Worm (Caenorhabditis elegans): ENCODE results near the gene exos-9.

Gene exos-9

ce11 chrIII:7197973-7198372 lies at the start of gene exos-9:
Gene exos-9, minus strand, starts transcription at chrIII:7198073.
- TF ChIP-seq attf-4 (tag; optimal IDR thresholded peaks at IDR 0.05) (no peak), aha-1 (tag) (peak; percentile 31), zip-2 (tag; optimal IDR thresholded peaks at IDR 0.05) (no peak), unc-39 (tag; optimal IDR thresholded peaks at IDR 0.05) (no peak), pqm-1 (tag; optimal IDR thresholded peaks at IDR 0.05) (no peak), nhr-10 (tag; optimal IDR thresholded peaks at IDR 0.05) (no peak)

DNA sequence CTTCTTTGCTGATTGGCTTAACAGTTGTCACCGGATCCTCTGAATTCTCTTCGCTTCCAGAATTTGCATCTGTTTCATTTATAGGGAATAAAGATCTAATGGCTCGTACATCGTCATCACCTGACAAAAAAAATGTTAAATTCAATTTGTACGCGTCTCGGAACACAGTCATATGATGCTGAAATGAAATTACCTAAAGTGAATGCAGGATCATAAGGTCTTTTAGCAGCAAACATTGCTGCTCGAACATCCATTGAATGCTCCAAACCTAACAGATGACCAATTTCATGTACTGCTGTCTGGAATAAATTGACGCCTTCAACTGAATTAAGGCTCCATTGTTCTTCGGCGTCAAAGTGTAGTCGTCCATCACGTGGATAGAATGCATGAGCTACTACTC lies 48.5 kb upstream of the exos-9 start:
- TF ChIP-seq nhr-11 (tag; optimal IDR thresholded peaks at IDR 0.05) (no peak), ceh-20 (GFP tag; IDR thresholded peaks at IDR 0.05) (no peak), aha-1 (tag) (no peak), F10B5.3 (tag; optimal IDR thresholded peaks at IDR 0.05) (no peak), nhr-102 (tag; optimal IDR thresholded peaks at IDR 0.05) (no peak), mdl-1 (tag; optimal IDR thresholded peaks at IDR 0.05) (no peak), hlh-30 (tag; optimal IDR thresholded peaks at IDR 0.05; ENCODE audit: insufficient read depth) (no peak), set-16 (GFP tag; IDR thresholded peaks at IDR 0.05) (no peak), fkh-10 (GFP tag; optimal IDR thresholded peaks at IDR 0.05) (peak; percentile 64), saeg-2 (GFP tag; IDR thresholded peaks at IDR 0.05) (no peak), F49E8.2 (tag; optimal IDR thresholded peaks at IDR 0.05; ENCODE audit: borderline replicate concordance) (no peak), ces-1 (GFP tag; optimal IDR thresholded peaks at IDR 0.05) (peak; percentile 59), vab-7 (GFP tag; IDR thresholded peaks at IDR 0.05) (no peak), T26A8.4 (GFP tag; IDR thresholded peaks at IDR 0.05) (no peak), ceh-62 (tag; optimal IDR thresholded peaks at IDR 0.05) (no peak), pqm-1 (tag; optimal IDR thresholded peaks at IDR 0.05) (no peak), fos-1 (tag; optimal IDR thresholded peaks at IDR 0.05) (no peak), D1046.2 (GFP tag; IDR thresholded peaks at IDR 0.05) (no peak)

DNA sequence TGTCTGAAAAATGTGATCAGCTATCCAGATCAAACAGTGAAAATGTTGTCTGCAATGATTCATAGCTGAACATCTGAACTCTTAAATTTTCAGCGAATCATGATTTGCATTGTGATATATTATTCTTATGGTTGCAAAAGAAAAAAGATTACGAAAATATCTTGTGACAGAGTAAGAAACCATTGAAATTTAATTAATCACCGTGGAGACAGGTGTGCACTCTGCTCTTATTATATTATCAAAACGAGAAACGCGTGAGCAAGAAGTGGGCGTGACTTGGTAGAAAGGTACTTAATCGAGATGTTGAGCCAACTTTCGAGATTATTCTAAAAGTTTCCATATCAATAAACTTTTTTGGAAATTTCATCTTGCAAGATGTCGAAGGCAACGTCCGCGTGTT lies 45.1 kb upstream of the exos-9 start, which contains the start of gene osm-10:
Gene osm-10 (plus strand): TSS at position 293 of the 400 bp plus-strand sequence.
- TF ChIP-seq aha-1 (tag) (peak; percentile 52), nhr-41 (GFP tag; IDR thresholded peaks at IDR 0.05) (no peak)

ce11 chrIII:7241065-7241464 lies 43.2 kb upstream of the exos-9 start, which contains the start of gene ztf-31:
Gene ztf-31, plus strand, starts transcription at chrIII:7241365.
- TF ChIP-seq zip-2 (tag; optimal IDR thresholded peaks at IDR 0.05) = no peak
- TF ChIP-seq F10B5.3 (tag; optimal IDR thresholded peaks at IDR 0.05) = no peak
- no peak for TF ChIP-seq ctbp-1 (GFP tag; IDR thresholded peaks at IDR 0.05)
- no peak for TF ChIP-seq nhr-6 (tag; optimal IDR thresholded peaks at IDR 0.05)
- TF ChIP-seq lin-39 (tag; optimal IDR thresholded peaks at IDR 0.05) = no peak
- no peak for TF ChIP-seq nhr-42 (GFP tag; IDR thresholded peaks at IDR 0.05)
- no peak for TF ChIP-seq nhr-76 (tag; optimal IDR thresholded peaks at IDR 0.05)
- no peak for TF ChIP-seq tra-1 (GFP tag; IDR thresholded peaks at IDR 0.05)
- TF ChIP-seq arid-1 (GFP tag; conservative IDR thresholded peaks at IDR 0.05) = no peak
- TF ChIP-seq nhr-28 (tag; optimal IDR thresholded peaks at IDR 0.05) = no peak
- TF ChIP-seq madf-9 (GFP tag; conservative IDR thresholded peaks at IDR 0.05) = no peak

DNA sequence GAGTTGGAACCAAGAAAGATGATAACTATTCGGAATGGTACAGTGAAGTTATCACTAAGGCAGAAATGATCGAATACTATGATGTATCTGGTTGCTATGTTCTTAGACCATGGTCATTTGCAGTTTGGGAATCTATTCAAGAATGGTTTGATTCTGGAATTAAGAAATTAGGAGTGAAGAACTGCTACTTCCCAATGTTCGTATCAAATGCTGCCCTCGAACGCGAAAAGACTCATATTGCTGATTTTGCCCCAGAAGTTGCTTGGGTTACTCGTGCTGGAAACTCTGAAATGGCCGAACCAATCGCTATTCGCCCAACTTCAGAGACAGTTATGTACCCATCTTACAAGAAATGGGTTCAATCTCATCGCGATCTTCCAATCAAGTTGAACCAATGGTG lies 41.5 kb upstream of the exos-9 start:
- peak in 1 of 2 experiments; percentile 90 for TF ChIP-seq unc-62 (GFP tag; optimal IDR thresholded peaks at IDR 0.05 in 1 of 2)
- no peak for TF ChIP-seq unc-62 (tag; optimal IDR thresholded peaks at IDR 0.05)
- TF ChIP-seq zfp-3 (GFP tag; conservative IDR thresholded peaks at IDR 0.05) = no peak

ce11 chrIII:7238727-7239126 lies 40.9 kb upstream of the exos-9 start, which contains the start of gene pars-1:
Gene pars-1, plus strand, starts transcription at chrIII:7239027.
- no peak for TF ChIP-seq nhr-41 (GFP tag; IDR thresholded peaks at IDR 0.05)
- TF ChIP-seq zip-2 (tag; optimal IDR thresholded peaks at IDR 0.05) = peak; percentile 46

Data from whole organism, L4 larva.